Worm (Caenorhabditis elegans): ENCODE measurements around the gene hosl-1.
"Not testable (repeated sequence)": the region's sequence is repeated elsewhere in the genome, so short reads cannot be mapped to it uniquely, and the experiment has no call there.

hosl-1 gene

DNA sequence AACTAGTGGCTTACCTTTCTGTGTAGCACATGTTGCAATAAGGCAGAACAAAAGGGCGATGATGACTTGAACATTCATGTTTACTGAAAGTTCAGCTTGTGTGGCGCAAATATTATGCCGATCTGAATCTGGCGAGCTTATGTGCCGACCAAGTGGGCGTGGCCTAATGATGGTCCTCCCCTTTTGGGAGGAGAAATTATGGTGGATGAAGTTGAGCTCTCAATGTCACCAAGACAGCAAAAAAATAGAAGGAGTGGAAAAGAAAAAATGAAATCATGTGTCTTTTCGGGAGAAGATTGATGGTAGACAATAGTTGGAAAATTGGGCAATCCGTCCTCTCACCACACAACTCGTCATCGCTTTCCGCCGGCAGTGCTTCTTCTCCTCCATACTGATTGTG, 44.7 kb upstream of the hosl-1 start, which contains the start of gene flp-12:
Gene flp-12 (minus strand): TSS at position 101 of the 400 bp plus-strand sequence.
- no peak for TF ChIP-seq nhr-76 (tag; optimal IDR thresholded peaks at IDR 0.05)
- no peak for TF ChIP-seq Y116A8C.19 (tag; optimal IDR thresholded peaks at IDR 0.05; ENCODE audit: borderline replicate concordance)
- no peak for TF ChIP-seq sptf-1 (tag; optimal IDR thresholded peaks at IDR 0.05)
- TF ChIP-seq dsc-1 (tag; optimal IDR thresholded peaks at IDR 0.05): no peak
- no peak for TF ChIP-seq nhr-28 (tag; optimal IDR thresholded peaks at IDR 0.05)
- no peak for TF ChIP-seq hlh-4 (tag; optimal IDR thresholded peaks at IDR 0.05)
- TF ChIP-seq lin-39 (tag; optimal IDR thresholded peaks at IDR 0.05): no peak
- TF ChIP-seq egl-27 (tag; optimal IDR thresholded peaks at IDR 0.05): no peak
- no peak for TF ChIP-seq aly-2 (tag; optimal IDR thresholded peaks at IDR 0.05)
- TF ChIP-seq zag-1 (tag; optimal IDR thresholded peaks at IDR 0.05): no peak
- no peak for TF ChIP-seq dpl-1 (GFP tag; optimal IDR thresholded peaks at IDR 0.05)
- TF ChIP-seq F16B12.6 (tag; optimal IDR thresholded peaks at IDR 0.05): no peak
- TF ChIP-seq ces-1 (GFP tag; optimal IDR thresholded peaks at IDR 0.05): no peak
- TF ChIP-seq unc-86 (tag; optimal IDR thresholded peaks at IDR 0.05): no peak
- no peak for TF ChIP-seq hpl-2 (GFP tag; optimal IDR thresholded peaks at IDR 0.05)

ce11 chrX:4597419-4597818, 39.5 kb upstream of the hosl-1 start:
- no peak for TF ChIP-seq efl-1 (optimal IDR thresholded peaks at IDR 0.05)
- TF ChIP-seq efl-1 (GFP tag; optimal IDR thresholded peaks at IDR 0.05 in 1 of 2): peak in 1 of 2 experiments; percentile 54
- no peak for TF ChIP-seq nhr-76 (tag; optimal IDR thresholded peaks at IDR 0.05)

- no peak for TF ChIP-seq nhr-77 (tag; optimal IDR thresholded peaks at IDR 0.05)
- TF ChIP-seq efl-1 (optimal IDR thresholded peaks at IDR 0.05): no peak
- peak in 1 of 2 experiments; percentile 72 for TF ChIP-seq efl-1 (GFP tag; optimal IDR thresholded peaks at IDR 0.05 in 1 of 2)
- TF ChIP-seq hlh-4 (tag; optimal IDR thresholded peaks at IDR 0.05): no peak
- no peak for TF ChIP-seq dpl-1 (GFP tag; optimal IDR thresholded peaks at IDR 0.05)
These were observed 37.4 kb upstream of the hosl-1 start for ce11 chrX:4599526-4599925.

ce11 chrX:4600987-4601386, 35.9 kb upstream of the hosl-1 start:
- no peak for TF ChIP-seq fkh-8 (tag; optimal IDR thresholded peaks at IDR 0.05)
- no peak for TF ChIP-seq mab-9 (GFP tag; IDR thresholded peaks at IDR 0.05)
- no peak for TF ChIP-seq nhr-12 (tag; optimal IDR thresholded peaks at IDR 0.05)
- no peak for TF ChIP-seq sptf-1 (tag; optimal IDR thresholded peaks at IDR 0.05)
- TF ChIP-seq nhr-20 (tag; optimal IDR thresholded peaks at IDR 0.05): no peak
- TF ChIP-seq lsy-2 (tag; optimal IDR thresholded peaks at IDR 0.05): no peak
- no peak for TF ChIP-seq nhr-76 (tag; optimal IDR thresholded peaks at IDR 0.05)
- TF ChIP-seq xbp-1 (tag; optimal IDR thresholded peaks at IDR 0.05): no peak
- no peak for TF ChIP-seq efl-3 (GFP tag; optimal IDR thresholded peaks at IDR 0.05)

- TF ChIP-seq blmp-1 (tag; optimal IDR thresholded peaks at IDR 0.05) (peak; percentile 78), sup-37 (GFP tag; optimal IDR thresholded peaks at IDR 0.05) (no peak)
These were observed 32.7 kb upstream of the hosl-1 start for ce11 chrX:4604185-4604584.

DNA sequence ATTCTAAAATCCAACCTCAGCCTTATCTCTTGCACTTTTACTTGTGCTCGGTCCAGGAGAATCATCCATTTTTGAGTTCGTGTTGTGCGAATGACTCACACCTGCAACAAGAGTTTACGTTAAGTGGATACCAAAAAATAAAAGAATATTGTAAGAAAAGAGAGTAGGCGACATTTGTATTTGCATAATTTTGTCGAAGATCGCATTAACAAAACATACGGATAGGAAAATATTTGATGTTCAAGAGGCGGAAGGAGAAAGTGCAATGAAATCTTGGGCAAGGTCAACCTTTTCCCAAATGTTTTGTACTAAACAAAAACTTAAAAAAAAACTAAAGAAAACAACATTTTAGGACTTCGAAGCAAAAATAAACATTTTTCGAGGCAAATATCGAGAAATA, 31.1 kb upstream of the hosl-1 start, which contains the start of gene spat-3:
Gene spat-3 (minus strand): TSS at position 101 of the 400 bp plus-strand sequence.
- TF ChIP-seq unc-98 (GFP tag; IDR thresholded peaks at IDR 0.05) (no peak), blmp-1 (tag; optimal IDR thresholded peaks at IDR 0.05) (peak; percentile 7)

DNA sequence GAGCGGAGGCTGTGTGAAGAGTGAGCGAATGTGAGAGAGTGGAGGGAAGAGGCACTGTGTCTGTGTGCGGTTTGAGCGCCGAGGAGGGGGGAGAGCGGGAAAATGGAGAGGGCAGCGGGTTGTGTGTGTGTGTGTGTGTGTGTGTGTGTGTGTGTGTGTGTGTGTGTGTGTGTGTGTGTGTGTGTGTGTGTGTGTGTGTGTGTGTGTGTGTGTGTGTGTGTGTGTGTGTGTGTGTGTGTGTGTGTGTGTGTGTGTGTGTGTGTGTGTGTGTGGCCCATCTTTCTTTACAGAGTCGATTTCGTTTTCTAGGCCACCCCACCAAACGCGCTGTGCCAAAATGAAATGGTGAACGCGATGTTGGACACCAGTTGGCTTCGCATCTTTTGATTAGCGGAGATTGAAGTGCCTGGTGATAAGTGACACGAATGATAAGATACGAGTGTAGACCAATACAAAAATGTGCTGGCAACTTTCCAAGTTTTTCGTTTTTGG, 30.5 kb upstream of the hosl-1 start:
- TF ChIP-seq nhr-47 (tag; optimal IDR thresholded peaks at IDR 0.05) (peak; percentile 85), lsy-2 (tag; optimal IDR thresholded peaks at IDR 0.05) (peak in 1 of 2 experiments; percentile 65), mab-9 (GFP tag; IDR thresholded peaks at IDR 0.05) (peak; percentile 93), ceh-82 (tag; optimal IDR thresholded peaks at IDR 0.05) (peak in 2 of 3 experiments; percentile 1 to 64), nhr-85 (tag) (peak; percentile 98), sup-37 (GFP tag; optimal IDR thresholded peaks at IDR 0.05) (peak; percentile 92), efl-1 (GFP tag; optimal IDR thresholded peaks at IDR 0.05 in 1 of 2) (peak in 1 of 2 experiments; percentile 80), isw-1 (GFP tag; IDR thresholded peaks at IDR 0.05) (peak; percentile 47), nhr-20 (tag; optimal IDR thresholded peaks at IDR 0.05) (peak; percentile 36), swsn-7 (tag; optimal IDR thresholded peaks at IDR 0.05) (peak; percentile 82), nhr-71 (tag; optimal IDR thresholded peaks at IDR 0.05) (peak; percentile 73), irx-1 (tag; optimal IDR thresholded peaks at IDR 0.05) (peak; percentile 78), nhr-19 (GFP tag; conservative IDR thresholded peaks at IDR 0.05) (peak; percentile 94), snu-23 (GFP tag; optimal IDR thresholded peaks at IDR 0.05) (peak; percentile 58), dpl-1 (GFP tag; optimal IDR thresholded peaks at IDR 0.05) (peak in 1 of 3 experiments; percentile 16), tbx-2 (tag; optimal IDR thresholded peaks at IDR 0.05) (peak; percentile 26), nhr-90 (tag; optimal IDR thresholded peaks at IDR 0.05; ENCODE audit: poor library complexity) (peak; percentile 81), zip-4 (GFP tag; optimal IDR thresholded peaks at IDR 0.05) (peak; percentile 82)
- not testable (repeated sequence) for TF ChIP-seq efl-1 (optimal IDR thresholded peaks at IDR 0.05)

Data from whole organism, L1 larva.